In genomic region chrX:10877138-10877743, ce11 we compare ENCODE assay signal across 2 worm cellular contexts.
TF ChIP-seq lines count a peak whose summit lies in the region.

TSS of gene pgp-6 (minus strand) at chrX:10877425.

TF ChIP-seq in whole organism, L2 larva, 48 proteins besides CTCF, POLR2A, EP300 and RAD21 (continued from another document):
- TF ChIP-seq nhr-23 (tag; optimal IDR thresholded peaks at IDR 0.05; lab: Kevin White, UChicago) (no peak), nhr-11 (tag; optimal IDR thresholded peaks at IDR 0.05; lab: Kevin White, UChicago) (no peak), peb-1 (tag; optimal IDR thresholded peaks at IDR 0.05; lab: Kevin White, UChicago) (no peak), nhr-129 (tag; optimal IDR thresholded peaks at IDR 0.05; lab: Kevin White, UChicago) (peak; percentile 21), nhr-10 (tag; optimal IDR thresholded peaks at IDR 0.05; lab: Kevin White, UChicago) (no peak), sma-9 (GFP tag; optimal IDR thresholded peaks at IDR 0.05; lab: Kevin White, UChicago) (no peak), sma-9 (tag; optimal IDR thresholded peaks at IDR 0.05; lab: Kevin White, UChicago) (no peak), lsy-2 (tag; optimal IDR thresholded peaks at IDR 0.05; lab: Kevin White, UChicago) (no peak), Y55F3AM.14 (GFP tag; optimal IDR thresholded peaks at IDR 0.05; lab: Kevin White, UChicago) (no peak), unc-62 (GFP tag; optimal IDR thresholded peaks at IDR 0.05; lab: Kevin White, UChicago) (no peak)

TF ChIP-seq in whole organism, L4 larva, 104 proteins besides CTCF, POLR2A, EP300 and RAD21 (continued from another document):
- TF ChIP-seq nhr-25 (tag; optimal IDR thresholded peaks at IDR 0.05; lab: Kevin White, UChicago; ENCODE audit: borderline replicate concordance, insufficient read depth) (no peak), aly-2 (tag; optimal IDR thresholded peaks at IDR 0.05; lab: Kevin White, UChicago) (no peak), pqm-1 (tag; optimal IDR thresholded peaks at IDR 0.05; lab: Kevin White, UChicago) (peak; percentile 72), F44E2.7 (GFP tag; IDR thresholded peaks at IDR 0.05; lab: Robert Waterston, UW) (no peak), daf-16 (GFP tag; optimal IDR thresholded peaks at IDR 0.05; lab: Kevin White, UChicago) (no peak), daf-16 (tag; optimal IDR thresholded peaks at IDR 0.05; lab: Kevin White, UChicago) (peak; percentile 84), dmd-6 (GFP tag; IDR thresholded peaks at IDR 0.05; lab: Robert Waterston, UW) (no peak)
